Worm (Caenorhabditis elegans): ENCODE measurements around the gene sre-47.
A peak's percentile ranks its signal among the peaks of the same experiment; 100 is the strongest.

sre-47 gene

ce11 chrII:13979833-13980513 lies 4.5 kb downstream of the sre-47 start, which contains the start of gene sre-48:
Gene sre-48, minus strand, starts transcription at chrII:13979883.
- TF ChIP-seq odd-2 (tag; optimal IDR thresholded peaks at IDR 0.05) (no peak), sox-4 (tag; optimal IDR thresholded peaks at IDR 0.05) (no peak)

- no peak for TF ChIP-seq syd-9 (tag; optimal IDR thresholded peaks at IDR 0.05)
- no peak for TF ChIP-seq ceh-14 (tag; optimal IDR thresholded peaks at IDR 0.05)
- no peak for TF ChIP-seq ceh-6 (GFP tag; optimal IDR thresholded peaks at IDR 0.05)
- TF ChIP-seq ttx-3 (tag; optimal IDR thresholded peaks at IDR 0.05): no peak
Observed at ce11 chrII:13977701-13978100, 6.8 kb downstream of the sre-47 start.

- TF ChIP-seq C08G9.2 (tag; optimal IDR thresholded peaks at IDR 0.05): peak; percentile 48
- TF ChIP-seq ceh-48 (tag; optimal IDR thresholded peaks at IDR 0.05): peak; percentile 26
- TF ChIP-seq ceh-45 (GFP tag; IDR thresholded peaks at IDR 0.05): no peak
- TF ChIP-seq unc-86 (tag; optimal IDR thresholded peaks at IDR 0.05): peak; percentile 2
- peak; percentile 32 for TF ChIP-seq hlh-30 (tag; optimal IDR thresholded peaks at IDR 0.05; ENCODE audit: insufficient read depth)
- TF ChIP-seq ceh-6 (GFP tag; optimal IDR thresholded peaks at IDR 0.05): peak; percentile 34
- TF ChIP-seq odd-2 (tag; optimal IDR thresholded peaks at IDR 0.05): no peak
- peak; percentile 33 for TF ChIP-seq K09A11.1 (tag; optimal IDR thresholded peaks at IDR 0.05; ENCODE audit: insufficient read depth)
- TF ChIP-seq ama-1 (optimal IDR thresholded peaks at IDR 0.05): no peak
- TF ChIP-seq pha-2 (tag; optimal IDR thresholded peaks at IDR 0.05): no peak
- TF ChIP-seq elt-2 (tag; optimal IDR thresholded peaks at IDR 0.05): peak; percentile 59
- peak; percentile 82 for TF ChIP-seq ref-2 (tag; optimal IDR thresholded peaks at IDR 0.05)
- TF ChIP-seq sdc-2 (tag; optimal IDR thresholded peaks at IDR 0.05): peak; percentile 9
- peak; percentile 36 for TF ChIP-seq rnt-1 (tag; optimal IDR thresholded peaks at IDR 0.05)
- TF ChIP-seq pros-1 (tag; optimal IDR thresholded peaks at IDR 0.05): peak; percentile 36
- TF ChIP-seq T23F11.4 (GFP tag; optimal IDR thresholded peaks at IDR 0.05): no peak
- peak; percentile 20 for TF ChIP-seq gmeb-2 (tag; optimal IDR thresholded peaks at IDR 0.05)
- TF ChIP-seq fkh-6 (tag; optimal IDR thresholded peaks at IDR 0.05): no peak
- TF ChIP-seq F13H6.1 (tag; optimal IDR thresholded peaks at IDR 0.05): no peak
- TF ChIP-seq hlh-6 (tag; optimal IDR thresholded peaks at IDR 0.05): no peak
- TF ChIP-seq ztf-16 (tag; optimal IDR thresholded peaks at IDR 0.05): peak; percentile 56
- peak; percentile 59 for TF ChIP-seq dve-1 (tag; optimal IDR thresholded peaks at IDR 0.05)
- no peak for TF ChIP-seq ahr-1 (tag; optimal IDR thresholded peaks at IDR 0.05)
- TF ChIP-seq fkh-10 (GFP tag; optimal IDR thresholded peaks at IDR 0.05): no peak
- peak; percentile 12 for TF ChIP-seq pag-3 (tag; optimal IDR thresholded peaks at IDR 0.05; ENCODE audit: borderline replicate concordance)
- no peak for TF ChIP-seq tbx-7 (tag; optimal IDR thresholded peaks at IDR 0.05)
- TF ChIP-seq nfya-1 (tag; optimal IDR thresholded peaks at IDR 0.05): peak; percentile 81
- no peak for TF ChIP-seq ceh-2 (tag; optimal IDR thresholded peaks at IDR 0.05)
- no peak for TF ChIP-seq fax-1 (tag; optimal IDR thresholded peaks at IDR 0.05)
- TF ChIP-seq ceh-22 (tag; optimal IDR thresholded peaks at IDR 0.05): no peak
- TF ChIP-seq dmd-4 (tag; optimal IDR thresholded peaks at IDR 0.05; ENCODE audit: borderline replicate concordance): no peak
- TF ChIP-seq ceh-18 (tag; optimal IDR thresholded peaks at IDR 0.05): peak; percentile 65
- TF ChIP-seq ceh-9 (tag; optimal IDR thresholded peaks at IDR 0.05): no peak
- no peak for TF ChIP-seq elt-4 (tag; optimal IDR thresholded peaks at IDR 0.05)
- peak; percentile 76 for TF ChIP-seq ceh-34 (tag; optimal IDR thresholded peaks at IDR 0.05)
- TF ChIP-seq ets-4 (tag; optimal IDR thresholded peaks at IDR 0.05): no peak
- TF ChIP-seq sox-2 (GFP tag; IDR thresholded peaks at IDR 0.05): no peak
- TF ChIP-seq ceh-31 (tag; optimal IDR thresholded peaks at IDR 0.05): peak; percentile 72
- TF ChIP-seq ceh-19 (GFP tag; optimal IDR thresholded peaks at IDR 0.05): no peak
- peak; percentile 1 for TF ChIP-seq ceh-30 (tag; optimal IDR thresholded peaks at IDR 0.05)
- peak; percentile 8 for TF ChIP-seq pat-9 (tag; optimal IDR thresholded peaks at IDR 0.05)
- TF ChIP-seq madf-2 (tag; optimal IDR thresholded peaks at IDR 0.05): peak; percentile 41
- TF ChIP-seq pax-1 (tag; optimal IDR thresholded peaks at IDR 0.05): no peak
- no peak for TF ChIP-seq ttx-3 (tag; optimal IDR thresholded peaks at IDR 0.05)
- peak; percentile 52 for TF ChIP-seq syd-9 (tag; optimal IDR thresholded peaks at IDR 0.05)
Observed at ce11 chrII:13976161-13976560, 8.3 kb downstream of the sre-47 start, which contains the start of gene Y39G8B.2. Gene Y39G8B.2, minus strand, starts transcription at chrII:13976221.

Measured in whole organism, late embryonic.